Worm (Caenorhabditis elegans) whole organism, young adult: ENCODE data around the gene Y54G2A.77.
A peak's percentile ranks its signal among the peaks of the same experiment; 100 is the strongest.

Experiments
- B0019.2 ChIP-seq: fragments of 200-800 bp; sonication (Bioruptor generic); conservative IDR thresholded peaks from 2 replicates; pipeline ENCODE4 v1.3.6; 2022; ENCODE audit warnings: missing genetic modification reagents, missing genetic modification characterization, missing compliant biosample characterization
- C06A6.2 ChIP-seq: fragments of 200-800 bp; sonication (Bioruptor generic); conservative IDR thresholded peaks from 2 replicates; pipeline ENCODE4 v1.3.6; 2022; ENCODE audit warnings: missing genetic modification characterization, missing compliant biosample characterization
- C17E4.6 ChIP-seq: fragments of 200-800 bp; sonication (Bioruptor generic); IDR thresholded peaks from 2 replicates; pipeline ENCODE4 v1.3.6; 2022; ENCODE audit warnings: missing genetic modification reagents, missing genetic modification characterization, missing compliant biosample characterization
- D2030.7 ChIP-seq: fragments of 200-800 bp; sonication (Bioruptor generic); IDR thresholded peaks from 2 replicates; pipeline ENCODE4 v1.3.6; 2022; ENCODE audit warnings: missing genetic modification reagents, missing genetic modification characterization, missing compliant biosample characterization
- F33H1.4 ChIP-seq: fragments of 200-800 bp; sonication (Bioruptor generic); IDR thresholded peaks from 2 replicates; pipeline ENCODE4 v1.3.6; 2022; ENCODE audit warnings: missing genetic modification reagents, missing genetic modification characterization, missing compliant biosample characterization
- F52B5.7 ChIP-seq: sonication (generic microtip); optimal IDR thresholded peaks from 2 replicates; lab custom pipeline; 2016; ENCODE audit warnings: mild to moderate bottlenecking, missing genetic modification characterization, missing compliant biosample characterization
- F57A8.1 ChIP-seq: fragments of 200-800 bp; sonication (Bioruptor generic); optimal IDR thresholded peaks from 2 replicates; lab custom pipeline; 2018; ENCODE audit warnings: mild to moderate bottlenecking, missing genetic modification characterization, moderate library complexity, missing compliant biosample characterization
- K11D2.4 ChIP-seq: fragments of 200-800 bp; sonication (Bioruptor generic); IDR thresholded peaks from 2 replicates; pipeline ENCODE4 v1.3.6; 2022; ENCODE audit warnings: missing genetic modification reagents, missing genetic modification characterization, missing compliant biosample characterization
- T26A5.8 ChIP-seq: sonication (generic microtip); optimal IDR thresholded peaks from 2 replicates; lab custom pipeline; 2016; ENCODE audit warnings: missing genetic modification characterization, missing compliant biosample characterization
- Y53G8AR.9 ChIP-seq: fragments of 200-800 bp; sonication (Bioruptor generic); conservative IDR thresholded peaks from 2 replicates; pipeline ENCODE4 v1.3.6; 2022; ENCODE audit warnings: missing genetic modification reagents, missing genetic modification characterization, missing compliant biosample characterization
- Y67H2A.10 ChIP-seq: fragments of 200-800 bp; sonication (Bioruptor generic); conservative IDR thresholded peaks from 2 replicates; pipeline ENCODE4 v1.3.6; 2022; ENCODE audit warnings: missing genetic modification reagents, missing genetic modification characterization, missing compliant biosample characterization
- Y95B8A.8 ChIP-seq: fragments of 200-800 bp; sonication (Bioruptor generic); IDR thresholded peaks from 2 replicates; pipeline ENCODE4 v1.3.6; 2022; ENCODE audit warnings: missing genetic modification reagents, missing genetic modification characterization, missing compliant biosample characterization
- akir-1 ChIP-seq: fragments of 200-800 bp; sonication (Bioruptor generic); optimal IDR thresholded peaks from 2 replicates; lab custom pipeline; 2018; ENCODE audit warnings: mild to moderate bottlenecking, missing genetic modification characterization, moderate library complexity, missing compliant biosample characterization
- aptf-2 ChIP-seq: fragments of 200-800 bp; sonication (Bioruptor generic); conservative IDR thresholded peaks from 2 replicates; pipeline ENCODE4 v1.3.6; 2022; ENCODE audit warnings: missing genetic modification reagents, missing genetic modification characterization, missing compliant biosample characterization
- attf-3 ChIP-seq: fragments of 200-800 bp; sonication (Bioruptor generic); conservative IDR thresholded peaks from 2 replicates; pipeline ENCODE4 v1.3.6; 2022; ENCODE audit warnings: missing genetic modification reagents, missing genetic modification characterization, missing compliant biosample characterization
- attf-6 ChIP-seq: fragments of 200-800 bp; sonication (Bioruptor generic); IDR thresholded peaks from 2 replicates; pipeline ENCODE4 v1.3.6; 2022; ENCODE audit warnings: missing genetic modification reagents, missing genetic modification characterization, missing compliant biosample characterization
- cebp-2 ChIP-seq: fragments of 200-800 bp; sonication (Bioruptor generic); IDR thresholded peaks from 2 replicates; pipeline ENCODE4 v1.3.6; 2022; ENCODE audit warnings: missing genetic modification characterization, missing compliant biosample characterization
- chd-7 ChIP-seq: sonication (generic microtip); optimal IDR thresholded peaks from 2 replicates; lab custom pipeline; 2016; ENCODE audit warnings: mild to moderate bottlenecking, missing genetic modification characterization, moderate library complexity, missing compliant biosample characterization
- die-1 ChIP-seq: sonication (generic microtip); optimal IDR thresholded peaks from 2 replicates; lab custom pipeline; 2016; ENCODE audit warnings: missing genotype, mild to moderate bottlenecking, missing genetic modification characterization, missing compliant biosample characterization
- dox-1 ChIP-seq: fragments of 200-800 bp; sonication (Bioruptor generic); IDR thresholded peaks from 2 replicates; pipeline ENCODE4 v1.3.6; 2022; ENCODE audit warnings: missing genetic modification reagents, missing genetic modification characterization, missing compliant biosample characterization
- dpff-1 ChIP-seq: sonication (generic microtip); optimal IDR thresholded peaks from 2 replicates; lab custom pipeline; 2017; ENCODE audit warnings: mild to moderate bottlenecking, missing genetic modification characterization, missing compliant biosample characterization
- egrh-3 ChIP-seq: fragments of 200-800 bp; sonication (Bioruptor generic); IDR thresholded peaks from 2 replicates; pipeline ENCODE4 v1.3.6; 2022; ENCODE audit warnings: missing genetic modification reagents, missing genetic modification characterization, missing compliant biosample characterization
- ekl-4 ChIP-seq: fragments of 200-800 bp; sonication (Bioruptor generic); IDR thresholded peaks from 2 replicates; pipeline ENCODE4 v1.3.6; 2022; ENCODE audit warnings: missing genetic modification reagents, missing genetic modification characterization, missing compliant biosample characterization
- ets-4 ChIP-seq: fragments of 200-800 bp; sonication (Bioruptor generic); optimal IDR thresholded peaks from 2 replicates; lab custom pipeline; 2018; ENCODE audit warnings: mild to moderate bottlenecking, missing genetic modification characterization, missing compliant biosample characterization
- hlh-12 ChIP-seq: sonication (generic microtip); optimal IDR thresholded peaks from 2 replicates; lab custom pipeline; 2016; ENCODE audit warnings: missing genetic modification characterization, missing compliant biosample characterization
- hmg-1.2 ChIP-seq: fragments of 200-800 bp; sonication (Bioruptor generic); IDR thresholded peaks from 2 replicates; pipeline ENCODE4 v1.3.6; 2022; ENCODE audit warnings: missing genetic modification reagents, missing genetic modification characterization, missing compliant biosample characterization
- lin-35 ChIP-seq, 3 experiments: fragments of 150-350 bp in 2 of 3; sonication (generic microtip) in 1 of 3; optimal IDR thresholded peaks; 2 replicates each; lab custom pipeline; 2014 to 2018; ENCODE audit warnings: missing biosample characterization in 3 of 3, missing genetic modification characterization in 3 of 3, missing genetic modification reagents in 3 of 3
- lin-54 ChIP-seq: fragments of 200-800 bp; sonication (Bioruptor generic); optimal IDR thresholded peaks from 2 replicates; lab custom pipeline; 2018; ENCODE audit warnings: mild to moderate bottlenecking, missing genetic modification characterization, missing compliant biosample characterization
- lir-1 ChIP-seq: fragments of 200-800 bp; sonication (Bioruptor generic); conservative IDR thresholded peaks from 2 replicates; pipeline ENCODE4 v1.3.6; 2022; ENCODE audit warnings: missing genetic modification reagents, missing genetic modification characterization, missing compliant biosample characterization
- madf-8 ChIP-seq: fragments of 200-800 bp; sonication (Bioruptor generic); conservative IDR thresholded peaks from 2 replicates; pipeline ENCODE4 v1.3.6; 2022; ENCODE audit warnings: missing genetic modification reagents, missing genetic modification characterization, missing compliant biosample characterization
- mel-28 ChIP-seq: sonication (generic microtip); optimal IDR thresholded peaks from 2 replicates; lab custom pipeline; 2016; ENCODE audit warnings: borderline replicate concordance, mild to moderate bottlenecking, missing genetic modification characterization, missing compliant biosample characterization
- mxl-1 ChIP-seq: sonication (generic microtip); optimal IDR thresholded peaks from 2 replicates; lab custom pipeline; 2016; ENCODE audit warnings: missing genetic modification characterization, missing compliant biosample characterization
- nfya-1 ChIP-seq: sonication (generic microtip); optimal IDR thresholded peaks from 2 replicates; lab custom pipeline; 2017; ENCODE audit warnings: antibody characterized with exemption, missing compliant biosample characterization, missing genetic modification characterization, borderline replicate concordance; ENCODE audit not compliant: insufficient read depth
- nfyb-1 ChIP-seq: fragments of 200-800 bp; sonication (Bioruptor generic); IDR thresholded peaks from 2 replicates; pipeline ENCODE4 v1.3.6; 2022; ENCODE audit warnings: missing genetic modification reagents, missing genetic modification characterization, missing compliant biosample characterization
- rcor-1 ChIP-seq: fragments of 200-800 bp; sonication (Bioruptor generic); IDR thresholded peaks from 2 replicates; pipeline ENCODE4 v1.3.6; 2022; ENCODE audit warnings: missing genetic modification reagents, missing genetic modification characterization, missing compliant biosample characterization
- rec-8 ChIP-seq, 2 experiments: sonication (generic microtip); optimal IDR thresholded peaks; 2 replicates each; lab custom pipeline; 2016; ENCODE audit warnings: mild to moderate bottlenecking in 2 of 2, missing genetic modification characterization in 2 of 2, missing genetic modification reagents in 2 of 2, missing genotype in 2 of 2, missing biosample characterization in 1 of 2, missing compliant biosample characterization in 1 of 2, moderate library complexity in 1 of 2
- rpc-1 ChIP-seq, 2 experiments: fragments of 150-350 bp in 1 of 2; sonication (generic microtip) in 1 of 2; optimal IDR thresholded peaks; 2 replicates each; lab custom pipeline; 2014 to 2018; ENCODE audit warnings: missing biosample characterization in 1 of 2, missing genetic modification characterization in 1 of 2, missing genetic modification reagents in 1 of 2, missing genotype in 1 of 2
- snpc-1.1 ChIP-seq: sonication (generic microtip); optimal IDR thresholded peaks from 2 replicates; lab custom pipeline; 2017; ENCODE audit warnings: missing genetic modification characterization, mild to moderate bottlenecking, missing compliant biosample characterization, antibody characterized with exemption, moderate library complexity, missing genotype, missing genetic modification reagents; ENCODE audit not compliant: insufficient read depth
- snpc-1.3 ChIP-seq: sonication (generic microtip); optimal IDR thresholded peaks from 2 replicates; lab custom pipeline; 2017; ENCODE audit warnings: missing genetic modification characterization, mild to moderate bottlenecking, missing compliant biosample characterization, antibody characterized with exemption, moderate library complexity, missing genotype, missing genetic modification reagents; ENCODE audit not compliant: insufficient read depth
- somi-1 ChIP-seq: fragments of 200-800 bp; sonication (Bioruptor generic); optimal IDR thresholded peaks from 2 replicates; lab custom pipeline; 2018; ENCODE audit warnings: mild to moderate bottlenecking, missing genetic modification characterization, missing compliant biosample characterization
- sptf-2 ChIP-seq: fragments of 200-800 bp; sonication (Bioruptor generic); optimal IDR thresholded peaks from 2 replicates; lab custom pipeline; 2018; ENCODE audit warnings: mild to moderate bottlenecking, missing genetic modification characterization, missing compliant biosample characterization
- tbp1 ChIP-seq: fragments of 200-800 bp; sonication (Bioruptor generic); optimal IDR thresholded peaks from 2 replicates; lab custom pipeline; 2018; ENCODE audit warnings: mild to moderate bottlenecking, missing genetic modification characterization, missing compliant biosample characterization
- tbx-9 ChIP-seq: sonication (generic microtip); optimal IDR thresholded peaks from 2 replicates; lab custom pipeline; 2016; ENCODE audit warnings: borderline replicate concordance, missing genetic modification characterization, inconsistent platforms, missing compliant biosample characterization
- unc-130 ChIP-seq: sonication (generic microtip); optimal IDR thresholded peaks from 2 replicates; lab custom pipeline; 2016; ENCODE audit warnings: missing genetic modification reagents, missing genetic modification characterization, missing compliant biosample characterization
- unc-62 ChIP-seq: fragments of 150-350 bp; optimal IDR thresholded peaks from 2 replicates; lab custom pipeline; 2014; ENCODE audit warnings: missing biosample characterization, missing genetic modification reagents, missing genetic modification characterization
- ztf-25 ChIP-seq: fragments of 200-800 bp; sonication (Bioruptor generic); IDR thresholded peaks from 2 replicates; pipeline ENCODE4 v1.3.6; 2022; ENCODE audit warnings: missing genetic modification reagents, missing genetic modification characterization, missing compliant biosample characterization
- ztf-6 ChIP-seq: fragments of 200-800 bp; sonication (Bioruptor generic); IDR thresholded peaks from 2 replicates; pipeline ENCODE4 v1.3.6; 2022; ENCODE audit warnings: missing genetic modification reagents, missing genetic modification characterization, missing compliant biosample characterization

Y54G2A.77 gene

DNA sequence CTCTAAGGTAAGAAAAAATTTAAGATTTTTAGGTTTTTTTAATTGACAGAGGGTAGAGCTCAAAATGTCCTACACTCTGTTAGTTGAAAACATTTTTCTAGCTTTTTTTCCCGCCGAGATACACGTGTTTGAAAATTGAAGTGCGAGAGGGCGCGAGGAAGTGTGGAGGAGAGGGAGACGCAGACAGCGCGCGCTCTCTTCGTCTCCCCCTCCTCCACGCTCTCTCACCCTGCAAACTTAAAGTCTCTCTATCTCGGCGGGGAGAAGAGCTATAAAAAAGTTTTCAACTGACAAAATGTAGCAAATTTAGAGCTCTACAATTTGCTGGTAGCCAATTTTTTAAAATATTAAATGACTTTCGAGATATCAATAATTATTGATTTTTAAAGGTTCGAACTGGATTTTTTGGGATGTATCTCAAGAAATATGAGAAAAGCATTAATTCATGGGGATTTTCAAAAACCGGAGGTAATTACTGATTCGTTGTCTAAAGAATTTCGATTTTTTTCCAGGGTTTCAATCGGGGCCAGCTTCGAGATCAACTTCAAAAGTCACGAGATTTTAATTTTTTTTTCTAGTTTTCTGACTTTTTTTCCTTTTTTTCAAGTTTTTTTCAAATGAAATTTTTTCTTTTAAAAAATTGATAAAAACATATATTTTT lies 2.7 kb downstream of the Y54G2A.77 start (continued):
- TF ChIP-seq B0019.2 (0 out of 2 replicates have a peak, but pooled peaks have one; percentile 16), tbx-9 (tag; lab: Kevin White, UChicago) (no peak), somi-1 (GFP tag; lab: Kevin White, UChicago) (no peak), chd-7 (tag; lab: Kevin White, UChicago) (peak; percentile 62), Y67H2A.10 (GFP tag; lab: Robert Waterston, UW) (no peak), rpc-1 (optimal IDR thresholded peaks at IDR 0.05; lab: Kevin White, UChicago) (no peak), rpc-1 (tag; optimal IDR thresholded peaks at IDR 0.05; lab: Kevin White, UChicago) (no peak), rec-8 (tag; optimal IDR thresholded peaks at IDR 0.05; lab: Kevin White, UChicago) (no peak), hmg-1.2 (GFP tag; lab: Robert Waterston, UW) (peak; percentile 90), ets-4 (GFP tag; lab: Kevin White, UChicago) (no peak), C17E4.6 (GFP tag; lab: Robert Waterston, UW) (no peak), F33H1.4 (no peak), K11D2.4 (GFP tag; lab: Robert Waterston, UW) (0 out of 2 replicates have a peak, but pooled peaks have one; percentile 9), Y53G8AR.9 (peak; percentile 29; the same call in 1 of the 2 replicates), ekl-4 (GFP tag; lab: Robert Waterston, UW) (0 out of 2 replicates have a peak, but pooled peaks have one; percentile 8), mel-28 (tag; lab: Kevin White, UChicago) (no peak), egrh-3 (GFP tag; lab: Robert Waterston, UW) (no peak; the same call in 1 of the 2 replicates), madf-8 (GFP tag; lab: Robert Waterston, UW) (no peak), dpff-1 (tag; lab: Kevin White, UChicago) (peak; percentile 71), dox-1 (peak; percentile 27; the same call in 1 of the 2 replicates), F57A8.1 (GFP tag; lab: Kevin White, UChicago) (no peak), unc-130 (GFP tag; lab: Kevin White, UChicago) (no peak), F52B5.7 (peak; percentile 69), C06A6.2 (GFP tag; lab: Robert Waterston, UW) (no peak), rcor-1 (no peak), attf-3 (GFP tag; lab: Robert Waterston, UW) (no peak), ztf-25 (GFP tag; lab: Robert Waterston, UW) (no peak), akir-1 (no peak), hlh-12 (tag; lab: Kevin White, UChicago) (no peak), attf-6 (GFP tag; lab: Robert Waterston, UW) (no peak), die-1 (no peak), sptf-2 (no peak), aptf-2 (GFP tag; lab: Robert Waterston, UW) (no peak), nfyb-1 (GFP tag; lab: Robert Waterston, UW) (no peak), unc-62 (GFP tag; lab: Kevin White, UChicago) (no peak), nfya-1 (tag; lab: Kevin White, UChicago) (no peak), snpc-1.1 (tag; lab: Kevin White, UChicago) (no peak), lir-1 (GFP tag; lab: Robert Waterston, UW) (no peak), Y95B8A.8 (GFP tag; lab: Robert Waterston, UW) (no peak), D2030.7 (no peak), T26A5.8 (tag; lab: Kevin White, UChicago) (no peak), tbp1 (GFP tag; lab: Kevin White, UChicago) (no peak), snpc-1.3 (no peak), ztf-6 (GFP tag; lab: Robert Waterston, UW) (no peak), cebp-2 (GFP tag; lab: Robert Waterston, UW) (no peak), mxl-1 (tag; lab: Kevin White, UChicago) (no peak), lin-54 (GFP tag; lab: Kevin White, UChicago) (no peak), lin-35 (GFP tag; optimal IDR thresholded peaks at IDR 0.05; lab: Kevin White, UChicago) (no peak)
